Worm (Caenorhabditis elegans) whole organism, late embryonic: ENCODE measurements around the gene morc-1.
A peak's percentile ranks its signal among the peaks of the same experiment; 100 is the strongest.

ENCODE experiments used
- F13H6.1 ChIP-seq: sonication (generic microtip); optimal IDR thresholded peaks from 2 replicates; lab custom pipeline; 2016; ENCODE audit warnings: missing genetic modification characterization, missing compliant biosample characterization
- K09A11.1 ChIP-seq: sonication (generic microtip); optimal IDR thresholded peaks from 2 replicates; lab custom pipeline; 2017; ENCODE audit warnings: antibody characterized with exemption, mild to moderate bottlenecking, missing genetic modification characterization, missing compliant biosample characterization; ENCODE audit not compliant: insufficient read depth
- T23F11.4 ChIP-seq: fragments of 200-800 bp; sonication (Bioruptor generic); optimal IDR thresholded peaks from 2 replicates; lab custom pipeline; 2018; ENCODE audit warnings: mild to moderate bottlenecking, missing genetic modification characterization, missing compliant biosample characterization
- ahr-1 ChIP-seq: sonication (generic microtip); optimal IDR thresholded peaks from 2 replicates; lab custom pipeline; 2016; ENCODE audit warnings: missing genetic modification characterization, missing compliant biosample characterization
- ama-1 ChIP-seq: fragments of 150-350 bp; optimal IDR thresholded peaks from 2 replicates; lab custom pipeline; 2014
- ceh-14 ChIP-seq: sonication (generic microtip); optimal IDR thresholded peaks from 2 replicates; lab custom pipeline; 2016; ENCODE audit warnings: missing genotype, missing genetic modification characterization, missing compliant biosample characterization
- ceh-19 ChIP-seq: fragments of 200-800 bp; sonication (Bioruptor generic); optimal IDR thresholded peaks from 2 replicates; lab custom pipeline; 2018; ENCODE audit warnings: mild to moderate bottlenecking, missing genetic modification characterization, missing compliant biosample characterization
- ceh-2 ChIP-seq: sonication (generic microtip); optimal IDR thresholded peaks from 2 replicates; lab custom pipeline; 2016; ENCODE audit warnings: missing genotype, missing genetic modification characterization, missing compliant biosample characterization
- ceh-22 ChIP-seq: sonication (generic microtip); optimal IDR thresholded peaks from 2 replicates; lab custom pipeline; 2017; ENCODE audit warnings: missing biosample characterization, missing genetic modification characterization
- ceh-24 ChIP-seq: sonication (generic microtip); optimal IDR thresholded peaks from 2 replicates; lab custom pipeline; 2016; ENCODE audit warnings: mild to moderate bottlenecking, missing genetic modification characterization, missing compliant biosample characterization
- ceh-30 ChIP-seq: fragments of 150-350 bp; optimal IDR thresholded peaks from 2 replicates; lab custom pipeline; 2014; ENCODE audit warnings: missing biosample characterization, missing genetic modification characterization
- ceh-31 ChIP-seq: sonication (generic microtip); optimal IDR thresholded peaks from 2 replicates; lab custom pipeline; 2016; ENCODE audit warnings: missing genetic modification characterization, missing compliant biosample characterization
- ceh-45 ChIP-seq: fragments of 200-800 bp; sonication (Bioruptor generic); IDR thresholded peaks from 2 replicates; pipeline ENCODE4 v1.3.6; 2022; ENCODE audit warnings: missing genetic modification reagents, missing genetic modification characterization, missing compliant biosample characterization
- ceh-48 ChIP-seq: sonication (generic microtip); optimal IDR thresholded peaks from 2 replicates; lab custom pipeline; 2016; ENCODE audit warnings: missing genetic modification characterization, inconsistent platforms, missing compliant biosample characterization
- ceh-9 ChIP-seq: sonication (generic microtip); optimal IDR thresholded peaks from 2 replicates; lab custom pipeline; 2016; ENCODE audit warnings: mild to moderate bottlenecking, missing genetic modification characterization, inconsistent platforms, missing compliant biosample characterization
- che-1 ChIP-seq: sonication (generic microtip); optimal IDR thresholded peaks from 2 replicates; lab custom pipeline; 2016; ENCODE audit warnings: mild to moderate bottlenecking, missing genetic modification characterization, missing compliant biosample characterization
- elt-2 ChIP-seq: sonication (generic microtip); optimal IDR thresholded peaks from 2 replicates; lab custom pipeline; 2016; ENCODE audit warnings: missing genetic modification reagents, missing genetic modification characterization, missing compliant biosample characterization
- elt-4 ChIP-seq: sonication (generic microtip); optimal IDR thresholded peaks from 2 replicates; lab custom pipeline; 2016; ENCODE audit warnings: missing genetic modification characterization, missing compliant biosample characterization
- ets-4 ChIP-seq: sonication (generic microtip); optimal IDR thresholded peaks from 2 replicates; lab custom pipeline; 2016; ENCODE audit warnings: missing genetic modification characterization, missing compliant biosample characterization
- eyg-1 ChIP-seq: sonication (generic microtip); optimal IDR thresholded peaks from 2 replicates; lab custom pipeline; 2016; ENCODE audit warnings: missing genotype, missing genetic modification characterization, missing compliant biosample characterization
- fax-1 ChIP-seq: sonication (generic microtip); optimal IDR thresholded peaks from 2 replicates; lab custom pipeline; 2016; ENCODE audit warnings: missing genotype, missing genetic modification characterization, missing compliant biosample characterization
- fkh-10 ChIP-seq: fragments of 150-350 bp; optimal IDR thresholded peaks from 2 replicates; lab custom pipeline; 2014; ENCODE audit warnings: missing biosample characterization, missing genetic modification reagents, missing genetic modification characterization
- fkh-6 ChIP-seq: sonication (generic microtip); optimal IDR thresholded peaks from 2 replicates; lab custom pipeline; 2016; ENCODE audit warnings: missing genetic modification characterization, missing compliant biosample characterization
- gmeb-2 ChIP-seq: sonication (generic microtip); optimal IDR thresholded peaks from 2 replicates; lab custom pipeline; 2016; ENCODE audit warnings: missing genetic modification characterization, inconsistent platforms, missing compliant biosample characterization
- hlh-13 ChIP-seq: fragments of 200-800 bp; sonication (Bioruptor generic); optimal IDR thresholded peaks from 2 replicates; lab custom pipeline; 2018; ENCODE audit warnings: mild to moderate bottlenecking, missing genetic modification characterization, missing compliant biosample characterization
- hlh-30 ChIP-seq: sonication (generic microtip); optimal IDR thresholded peaks from 2 replicates; lab custom pipeline; 2017; ENCODE audit warnings: antibody characterized with exemption, missing genetic modification characterization, missing compliant biosample characterization; ENCODE audit not compliant: insufficient read depth
- hlh-8 ChIP-seq: sonication (generic microtip); optimal IDR thresholded peaks from 2 replicates; lab custom pipeline; 2016; ENCODE audit warnings: missing genotype, missing genetic modification characterization, missing compliant biosample characterization
- lim-6 ChIP-seq: sonication (generic microtip); optimal IDR thresholded peaks from 2 replicates; lab custom pipeline; 2016; ENCODE audit warnings: missing genetic modification characterization, missing compliant biosample characterization
- madf-2 ChIP-seq: sonication (generic microtip); optimal IDR thresholded peaks from 2 replicates; lab custom pipeline; 2017; ENCODE audit warnings: missing genetic modification characterization, missing compliant biosample characterization
- nhr-11 ChIP-seq: fragments of 150-350 bp; optimal IDR thresholded peaks from 2 replicates; lab custom pipeline; 2014; ENCODE audit warnings: missing biosample characterization, missing genetic modification characterization
- nhr-232 ChIP-seq: sonication (generic microtip); optimal IDR thresholded peaks from 2 replicates; lab custom pipeline; 2016; ENCODE audit warnings: missing genetic modification characterization, missing compliant biosample characterization
- npax-4 ChIP-seq: sonication (generic microtip); optimal IDR thresholded peaks from 2 replicates; lab custom pipeline; 2016; ENCODE audit warnings: missing genetic modification characterization, missing compliant biosample characterization
- pat-9 ChIP-seq: fragments of 200-800 bp; sonication (Bioruptor generic); optimal IDR thresholded peaks from 2 replicates; lab custom pipeline; 2018; ENCODE audit warnings: mild to moderate bottlenecking, missing genetic modification characterization, moderate library complexity, missing compliant biosample characterization
- pha-4 ChIP-seq: fragments of 150-350 bp; optimal IDR thresholded peaks from 2 replicates; lab custom pipeline; 2018; ENCODE audit warnings: missing biosample characterization, missing genetic modification reagents, missing genetic modification characterization
- pqm-1 ChIP-seq: sonication (generic microtip); optimal IDR thresholded peaks from 2 replicates; lab custom pipeline; 2016; ENCODE audit warnings: missing genetic modification characterization, missing compliant biosample characterization
- sox-2 ChIP-seq: fragments of 200-800 bp; sonication (Bioruptor generic); IDR thresholded peaks from 2 replicates; pipeline ENCODE4 v1.3.6; 2022; ENCODE audit warnings: missing genetic modification reagents, missing genetic modification characterization, missing compliant biosample characterization
- tbx-2 ChIP-seq: sonication (generic microtip); optimal IDR thresholded peaks from 2 replicates; lab custom pipeline; 2016; ENCODE audit warnings: missing genetic modification characterization, missing compliant biosample characterization
- ttx-3 ChIP-seq: sonication (generic microtip); optimal IDR thresholded peaks from 2 replicates; lab custom pipeline; 2016; ENCODE audit warnings: missing genetic modification reagents, missing genetic modification characterization, missing compliant biosample characterization
- unc-3 ChIP-seq, 2 experiments: fragments of 200-800 bp in 1 of 2; sonication (Bioruptor generic) in 1 of 2; sonication (generic microtip) in 1 of 2; conservative IDR thresholded peaks in 1 of 2; optimal IDR thresholded peaks in 1 of 2; 2 replicates each; pipeline versions ENCODE4 v1.3.6 to Lab custom; 2016 to 2022; ENCODE audit warnings: missing compliant biosample characterization in 2 of 2, missing genetic modification characterization in 2 of 2, missing genetic modification reagents in 1 of 2
- unc-42 ChIP-seq: sonication (generic microtip); optimal IDR thresholded peaks from 2 replicates; lab custom pipeline; 2016; ENCODE audit warnings: missing genotype, missing genetic modification characterization, missing compliant biosample characterization
- unc-55 ChIP-seq: sonication (generic microtip); optimal IDR thresholded peaks from 2 replicates; lab custom pipeline; 2017; ENCODE audit warnings: missing biosample characterization, missing genetic modification reagents, missing genetic modification characterization
- unc-86 ChIP-seq: sonication (generic microtip); optimal IDR thresholded peaks from 2 replicates; lab custom pipeline; 2016; ENCODE audit warnings: missing genetic modification characterization, missing compliant biosample characterization
- zip-5 ChIP-seq: sonication (generic microtip); optimal IDR thresholded peaks from 2 replicates; lab custom pipeline; 2016; ENCODE audit warnings: missing genetic modification characterization, missing compliant biosample characterization
- ztf-16 ChIP-seq: sonication (generic microtip); optimal IDR thresholded peaks from 2 replicates; lab custom pipeline; 2017; ENCODE audit warnings: missing genetic modification characterization, missing compliant biosample characterization

Gene morc-1

DNA sequence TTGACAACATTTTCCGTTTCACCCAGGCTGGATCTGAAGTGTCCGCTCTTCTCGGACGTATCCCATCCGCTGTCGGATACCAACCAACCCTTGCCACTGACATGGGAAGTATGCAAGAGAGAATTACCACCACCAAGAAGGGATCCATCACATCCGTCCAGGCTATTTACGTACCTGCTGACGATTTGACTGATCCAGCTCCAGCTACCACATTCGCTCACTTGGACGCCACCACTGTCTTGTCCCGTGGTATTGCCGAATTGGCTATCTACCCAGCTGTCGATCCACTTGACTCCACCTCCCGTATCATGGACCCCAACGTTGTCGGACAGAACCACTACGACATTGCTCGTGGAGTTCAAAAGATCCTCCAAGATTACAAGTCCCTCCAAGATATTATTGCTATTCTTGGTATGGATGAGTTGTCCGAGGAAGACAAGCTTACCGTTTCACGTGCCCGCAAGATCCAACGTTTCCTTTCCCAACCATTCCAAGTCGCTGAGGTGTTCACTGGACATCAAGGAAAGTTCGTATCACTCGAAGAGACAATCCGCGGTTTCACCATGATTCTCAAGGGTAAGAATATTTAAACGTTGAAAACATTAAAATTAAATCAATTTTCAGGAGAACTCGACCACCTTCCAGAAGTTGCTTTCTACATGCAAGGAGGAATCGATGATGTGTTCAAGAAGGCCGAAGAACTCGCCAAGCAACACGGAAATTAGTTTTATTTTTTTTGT lies 23.0 kb upstream of the morc-1 start:
- TF ChIP-seq che-1 (tag; lab: Kevin White, UChicago) (no peak), tbx-2 (tag; lab: Kevin White, UChicago) (no peak), ahr-1 (tag; lab: Kevin White, UChicago) (no peak), ceh-30 (tag; lab: Kevin White, UChicago) (no peak), K09A11.1 (no peak), ceh-14 (tag; lab: Kevin White, UChicago) (no peak), ceh-19 (GFP tag; lab: Kevin White, UChicago) (no peak), unc-86 (tag; lab: Kevin White, UChicago) (no peak), ceh-9 (tag; lab: Kevin White, UChicago) (no peak), ceh-24 (tag; lab: Kevin White, UChicago) (no peak), fkh-10 (GFP tag; lab: Kevin White, UChicago) (no peak), ceh-2 (tag; lab: Kevin White, UChicago) (no peak)

DNA sequence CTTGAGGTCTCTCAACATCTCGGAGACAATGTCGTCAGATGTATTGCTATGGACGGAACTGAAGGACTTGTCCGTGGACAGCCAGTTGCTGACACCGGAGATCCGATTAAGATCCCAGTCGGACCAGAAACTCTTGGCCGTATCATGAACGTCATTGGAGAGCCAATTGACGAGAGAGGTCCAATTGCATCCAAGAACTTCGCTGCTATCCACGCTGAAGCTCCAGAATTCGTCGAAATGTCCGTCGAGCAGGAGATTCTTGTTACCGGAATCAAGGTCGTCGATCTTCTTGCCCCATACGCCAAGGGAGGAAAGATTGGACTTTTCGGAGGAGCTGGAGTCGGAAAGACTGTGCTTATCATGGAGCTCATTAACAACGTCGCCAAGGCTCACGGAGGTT lies 22.1 kb upstream of the morc-1 start:
- TF ChIP-seq eyg-1 (tag; lab: Kevin White, UChicago) (no peak), tbx-2 (tag; lab: Kevin White, UChicago) (no peak), elt-4 (tag; lab: Kevin White, UChicago) (no peak), ceh-19 (GFP tag; lab: Kevin White, UChicago) (no peak), hlh-8 (no peak), elt-2 (tag; lab: Kevin White, UChicago) (no peak), ztf-16 (tag; lab: Kevin White, UChicago) (no peak), npax-4 (tag; lab: Kevin White, UChicago) (no peak), fax-1 (tag; lab: Kevin White, UChicago) (no peak), che-1 (tag; lab: Kevin White, UChicago) (no peak), ttx-3 (no peak), ahr-1 (tag; lab: Kevin White, UChicago) (no peak), ceh-9 (tag; lab: Kevin White, UChicago) (no peak), hlh-30 (tag; lab: Kevin White, UChicago) (no peak), pat-9 (tag; lab: Kevin White, UChicago) (no peak)

DNA sequence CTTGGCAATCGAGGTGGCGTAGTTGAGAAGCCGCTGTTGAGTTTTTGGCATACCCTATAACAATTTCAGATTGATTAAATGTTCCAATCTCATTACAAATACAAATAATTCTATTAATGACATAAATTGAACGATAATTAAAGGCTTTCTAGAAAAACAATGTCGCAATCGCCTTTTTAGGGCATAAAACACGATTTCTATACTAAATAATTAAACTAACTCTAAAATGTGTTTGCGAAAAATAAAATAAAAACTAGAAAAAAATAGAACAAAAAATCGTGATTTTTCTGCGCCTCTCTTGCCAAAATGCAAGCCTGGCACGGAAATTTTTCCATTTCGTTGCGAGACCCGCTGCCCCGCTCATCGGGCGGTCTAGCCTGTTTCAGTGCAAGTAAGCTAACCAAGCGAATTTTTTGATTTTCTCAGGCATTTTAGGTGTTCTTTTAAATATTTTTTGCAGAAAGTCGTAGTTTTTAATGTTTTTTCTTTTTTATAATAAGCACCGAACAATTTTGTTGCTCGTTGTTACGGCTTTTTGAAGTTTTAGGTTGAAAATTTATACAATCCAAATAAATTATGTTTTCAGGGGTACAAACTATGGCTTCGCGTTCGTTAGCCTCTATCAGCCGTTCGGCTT lies 21.2 kb upstream of the morc-1 start, which contains the start of the genes C34E10.12, C34E10.10 and atp-2:
TSS of gene C34E10.12 (minus strand) at position 51 of the 637 bp plus-strand sequence.
TSS of gene C34E10.10 (minus strand) at position 54 of the 637 bp plus-strand sequence.
TSS of gene atp-2 (plus strand) at position 587 of the 637 bp plus-strand sequence.
- no peak for TF ChIP-seq pqm-1
- no peak; the same call in 1 of the 2 replicates for TF ChIP-seq unc-3 (GFP tag; conservative IDR thresholded peaks at IDR 0.05; lab: Robert Waterston, UW)
- TF ChIP-seq unc-3 (tag; optimal IDR thresholded peaks at IDR 0.05; lab: Kevin White, UChicago), result no peak
- TF ChIP-seq unc-42 (tag; lab: Kevin White, UChicago), result peak; percentile 49
- no peak for TF ChIP-seq ceh-19 (GFP tag; lab: Kevin White, UChicago)
- TF ChIP-seq ceh-48 (tag; lab: Kevin White, UChicago), result no peak
- no peak for TF ChIP-seq elt-4 (tag; lab: Kevin White, UChicago)
- TF ChIP-seq ama-1 (lab: Kevin White, UChicago), result no peak
- TF ChIP-seq lim-6 (tag; lab: Kevin White, UChicago), result no peak
- TF ChIP-seq pha-4 (tag; lab: Kevin White, UChicago), result no peak
- TF ChIP-seq nhr-232 (tag; lab: Kevin White, UChicago), result no peak
- TF ChIP-seq hlh-13 (GFP tag; lab: Kevin White, UChicago), result no peak
- TF ChIP-seq madf-2 (tag; lab: Kevin White, UChicago), result no peak
- TF ChIP-seq ttx-3, result peak; percentile 33
- TF ChIP-seq unc-86 (tag; lab: Kevin White, UChicago), result peak; percentile 7
- TF ChIP-seq ceh-45 (GFP tag; lab: Robert Waterston, UW), result no peak
- TF ChIP-seq ceh-14 (tag; lab: Kevin White, UChicago), result peak; percentile 37
- TF ChIP-seq ceh-31 (tag; lab: Kevin White, UChicago), result peak; percentile 78
- TF ChIP-seq ztf-16 (tag; lab: Kevin White, UChicago), result peak; percentile 18
- peak; percentile 68 for TF ChIP-seq ets-4 (tag; lab: Kevin White, UChicago)
- no peak for TF ChIP-seq unc-55 (GFP tag; lab: Kevin White, UChicago)
- TF ChIP-seq gmeb-2 (tag; lab: Kevin White, UChicago), result no peak
- no peak for TF ChIP-seq che-1 (tag; lab: Kevin White, UChicago)
- peak; percentile 13 for TF ChIP-seq F13H6.1 (tag; lab: Kevin White, UChicago)
- no peak for TF ChIP-seq fkh-10 (GFP tag; lab: Kevin White, UChicago)
- TF ChIP-seq sox-2 (GFP tag; lab: Robert Waterston, UW), result no peak
- TF ChIP-seq hlh-30 (tag; lab: Kevin White, UChicago), result no peak
- TF ChIP-seq fkh-6 (tag; lab: Kevin White, UChicago), result no peak
- TF ChIP-seq zip-5 (tag; lab: Kevin White, UChicago), result no peak
- TF ChIP-seq npax-4 (tag; lab: Kevin White, UChicago), result no peak
- TF ChIP-seq T23F11.4 (GFP tag; lab: Kevin White, UChicago), result no peak
- no peak for TF ChIP-seq ceh-22 (tag; lab: Kevin White, UChicago)
- TF ChIP-seq elt-2 (tag; lab: Kevin White, UChicago), result peak; percentile 51
- TF ChIP-seq nhr-11, result no peak
